Fruit fly (Drosophila melanogaster): ENCODE results near the gene CG12219.
A peak's percentile ranks its signal among the peaks of the same experiment; 100 is the strongest.

CG12219 gene

DNA sequence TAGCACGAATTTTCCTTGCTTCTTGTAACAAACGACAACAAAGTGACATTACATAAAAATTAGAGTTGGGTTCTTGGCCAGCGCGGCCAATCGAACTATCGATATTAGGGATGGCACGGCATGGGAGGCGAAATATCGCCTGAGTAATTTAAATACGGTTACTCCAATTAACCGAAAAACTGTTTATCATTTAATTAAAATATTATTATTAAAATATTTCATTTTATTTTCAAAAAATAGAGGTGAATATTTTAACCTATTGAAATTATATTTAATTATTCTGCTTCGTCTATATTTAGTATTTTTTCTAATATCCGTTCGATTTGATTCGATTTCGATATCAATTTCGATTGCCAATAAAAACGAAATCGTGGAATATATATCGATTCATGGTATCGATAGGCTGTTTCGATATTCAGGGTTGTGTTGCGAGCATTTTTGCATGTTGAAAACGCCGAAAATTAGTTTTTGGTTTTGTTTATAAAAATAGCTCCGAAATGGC lies 45.6 kb downstream of the CG12219 start, which contains the start of the genes Rbcn-3A and Spx (continued):
- TF ChIP-seq crc (GFP tag; optimal IDR thresholded peaks at IDR 0.05) (no peak), yki (optimal IDR thresholded peaks at IDR 0.05) (no peak), wor (GFP tag; IDR thresholded peaks at IDR 0.05) (no peak), Chrac-16 (GFP tag; optimal IDR thresholded peaks at IDR 0.05) (no peak), CG7556 (GFP tag; optimal IDR thresholded peaks at IDR 0.05) (peak; percentile 1), CG30403 (GFP tag; optimal IDR thresholded peaks at IDR 0.05) (peak; percentile 46), vnd (GFP tag; IDR thresholded peaks at IDR 0.05; ENCODE audit: partially characterized antibody) (peak; percentile 85), D19A (tag; optimal IDR thresholded peaks at IDR 0.05) (peak; percentile 21), CG12769 (tag; optimal IDR thresholded peaks at IDR 0.05) (no peak), CG13296 (GFP tag; optimal IDR thresholded peaks at IDR 0.05) (peak; percentile 19), Stat92E (GFP tag; optimal IDR thresholded peaks at IDR 0.05) (peak in 1 of 3 experiments; percentile 45), Bgb (GFP tag; IDR thresholded peaks at IDR 0.05; ENCODE audit: partially characterized antibody) (peak; percentile 80), CG15514 (GFP tag; optimal IDR thresholded peaks at IDR 0.05) (peak; percentile 31), knrl (GFP tag; IDR thresholded peaks at IDR 0.05; ENCODE audit: partially characterized antibody) (peak; percentile 93), gcm2 (GFP tag; optimal IDR thresholded peaks at IDR 0.05) (no peak), CG12236 (GFP tag; optimal IDR thresholded peaks at IDR 0.05) (no peak), Trl (optimal IDR thresholded peaks at IDR 0.05) (no peak), Trl (GFP tag; optimal IDR thresholded peaks at IDR 0.05) (no peak), CG10543 (GFP tag; optimal IDR thresholded peaks at IDR 0.05) (peak; percentile 16), sisA (GFP tag; IDR thresholded peaks at IDR 0.05) (0 out of 2 replicates have a peak, but pooled peaks have one; percentile 14), CG10147 (GFP tag; optimal IDR thresholded peaks at IDR 0.05) (no peak), wdn (GFP tag; IDR thresholded peaks at IDR 0.05) (no peak), CG17359 (tag; optimal IDR thresholded peaks at IDR 0.05) (no peak), lab (GFP tag; optimal IDR thresholded peaks at IDR 0.05) (peak; percentile 34), mirr (GFP tag; optimal IDR thresholded peaks at IDR 0.05) (no peak), CG9797 (GFP tag; optimal IDR thresholded peaks at IDR 0.05) (peak; percentile 43), lbe (GFP tag; optimal IDR thresholded peaks at IDR 0.05) (peak; percentile 24), MTF-1 (GFP tag; optimal IDR thresholded peaks at IDR 0.05; ENCODE audit: borderline replicate concordance) (no peak), Hmx (GFP tag; optimal IDR thresholded peaks at IDR 0.05) (no peak), MESR4 (GFP tag; optimal IDR thresholded peaks at IDR 0.05) (no peak), salm (tag; optimal IDR thresholded peaks at IDR 0.05) (no peak), Fer1 (GFP tag; optimal IDR thresholded peaks at IDR 0.05) (no peak), CG10979 (tag; optimal IDR thresholded peaks at IDR 0.05) (peak; percentile 2), CG8478 (optimal IDR thresholded peaks at IDR 0.05) (no peak), CG7372 (GFP tag; IDR thresholded peaks at IDR 0.05) (no peak), CG10565 (GFP tag; optimal IDR thresholded peaks at IDR 0.05) (no peak), CG6689 (GFP tag; IDR thresholded peaks at IDR 0.05) (no peak), ssp (GFP tag; IDR thresholded peaks at IDR 0.05) (no peak), HLHmδ (GFP tag; optimal IDR thresholded peaks at IDR 0.05) (no peak), abd-A (tag; optimal IDR thresholded peaks at IDR 0.05) (no peak), Vsx1 (GFP tag; optimal IDR thresholded peaks at IDR 0.05) (no peak), CG3995 (GFP tag; optimal IDR thresholded peaks at IDR 0.05) (peak; percentile 4), CG31365 (tag; optimal IDR thresholded peaks at IDR 0.05) (no peak), Gsc (GFP tag; IDR thresholded peaks at IDR 0.05) (no peak), CG15011 (GFP tag; optimal IDR thresholded peaks at IDR 0.05) (no peak), Mrtf (GFP tag; IDR thresholded peaks at IDR 0.05) (no peak), klu (GFP tag; IDR thresholded peaks at IDR 0.05) (no peak), Dll (GFP tag; IDR thresholded peaks at IDR 0.05; ENCODE audit: partially characterized antibody) (peak; percentile 94), odd (GFP tag; optimal IDR thresholded peaks at IDR 0.05) (no peak), CG14965 (GFP tag; optimal IDR thresholded peaks at IDR 0.05; ENCODE audit: borderline replicate concordance) (no peak), unc-4 (GFP tag; IDR thresholded peaks at IDR 0.05; ENCODE audit: partially characterized antibody) (peak; percentile 93)
